Worm (Caenorhabditis elegans): ENCODE measurements around the gene his-16.
A peak's percentile ranks its signal among the peaks of the same experiment; 100 is the strongest.
"Not testable (repeated sequence)": the region's sequence is repeated elsewhere in the genome, so short reads cannot be mapped to it uniquely, and the experiment has no call there.

DNA sequence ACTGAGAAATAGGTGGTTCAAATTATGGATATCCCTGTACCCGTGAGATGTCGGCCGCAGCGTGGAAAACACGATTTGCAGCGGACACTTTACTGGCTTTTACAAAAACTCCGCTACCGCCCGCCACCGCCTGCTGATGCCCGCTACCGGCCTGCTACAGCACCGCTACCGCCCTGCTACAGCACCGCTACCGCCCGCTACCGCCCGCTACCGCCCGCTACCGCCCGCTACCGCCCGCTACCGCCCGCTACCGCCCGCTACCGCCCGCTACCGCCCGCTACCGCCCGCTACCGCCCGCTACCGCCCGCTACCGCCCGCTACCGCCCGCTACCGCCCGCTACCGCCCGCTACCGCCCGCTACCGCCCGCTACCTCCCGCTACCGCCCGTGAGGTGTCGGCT is 27.2 kb downstream of the his-16 start:
- TF ChIP-seq snpc-4 (tag; optimal IDR thresholded peaks at IDR 0.05); lsy-2 (tag; optimal IDR thresholded peaks at IDR 0.05); pha-4 (tag; optimal IDR thresholded peaks at IDR 0.05); unc-62 (GFP tag; optimal IDR thresholded peaks at IDR 0.05); ceh-43 (GFP tag; optimal IDR thresholded peaks at IDR 0.05); nhr-12 (tag; optimal IDR thresholded peaks at IDR 0.05): not testable (repeated sequence)
- TF ChIP-seq sptf-1 (tag; optimal IDR thresholded peaks at IDR 0.05) = peak; percentile 25
